Fruit fly (Drosophila melanogaster) whole organism, embryonic: ENCODE measurements around the gene Acp62F.
A peak's percentile ranks its signal among the peaks of the same experiment; 100 is the strongest.

Experiments used
- Ada2b ChIP-seq: fragments of 200-800 bp; sonication (Bioruptor generic); IDR thresholded peaks from 2 replicates; pipeline ENCODE4 v1.3.6; 2022; ENCODE audit warnings: missing biosample characterization, missing genetic modification characterization
- BtbVII ChIP-seq: fragments of 200-800 bp; sonication (Bioruptor generic); optimal IDR thresholded peaks from 3 replicates; lab custom pipeline; 2017; ENCODE audit warnings: missing biosample characterization, mild to moderate bottlenecking, missing genetic modification characterization
- CG10565 ChIP-seq: fragments of 200-800 bp; sonication (Bioruptor generic); optimal IDR thresholded peaks from 3 replicates; lab custom pipeline; 2016; ENCODE audit warnings: missing biosample characterization, mild to moderate bottlenecking, missing genetic modification characterization
- CG12104 ChIP-seq: fragments of 200-800 bp; sonication (Bioruptor generic); optimal IDR thresholded peaks from 3 replicates; lab custom pipeline; 2016; ENCODE audit warnings: missing biosample characterization, missing genetic modification characterization
- CG12942 ChIP-seq: fragments of 200-800 bp; sonication (Bioruptor generic); optimal IDR thresholded peaks from 3 replicates; lab custom pipeline; 2016; ENCODE audit warnings: missing biosample characterization, missing genetic modification characterization
- CG15269 ChIP-seq: fragments of 200-800 bp; sonication (Bioruptor generic); optimal IDR thresholded peaks from 2 replicates; lab custom pipeline; 2018; ENCODE audit warnings: missing biosample characterization, mild to moderate bottlenecking, missing genetic modification characterization, moderate library complexity
- CG17802 ChIP-seq: fragments of 200-800 bp; sonication (Bioruptor generic); optimal IDR thresholded peaks from 2 replicates; lab custom pipeline; 2018; ENCODE audit warnings: missing biosample characterization, mild to moderate bottlenecking, missing genetic modification characterization, moderate library complexity
- CG18011 ChIP-seq: fragments of 200-800 bp; sonication (Bioruptor generic); optimal IDR thresholded peaks from 2 replicates; lab custom pipeline; 2017; ENCODE audit warnings: missing biosample characterization, missing genetic modification characterization, mild to moderate bottlenecking, moderate library complexity, missing genotype
- CG2129 ChIP-seq: fragments of 200-800 bp; sonication (Bioruptor generic); IDR thresholded peaks from 2 replicates; pipeline ENCODE4 v1.3.6; 2022; ENCODE audit warnings: missing biosample characterization, missing genetic modification characterization; ENCODE audit not compliant: partially characterized antibody
- CG30403 ChIP-seq: fragments of 200-800 bp; sonication (Bioruptor generic); optimal IDR thresholded peaks from 3 replicates; lab custom pipeline; 2016; ENCODE audit warnings: missing biosample characterization, missing genetic modification characterization
- CG34376 ChIP-seq: fragments of 200-800 bp; sonication (Bioruptor generic); optimal IDR thresholded peaks from 2 replicates; lab custom pipeline; 2018; ENCODE audit warnings: missing biosample characterization, mild to moderate bottlenecking, missing genetic modification characterization
- CG3847 ChIP-seq: fragments of 200-800 bp; sonication (Bioruptor generic); IDR thresholded peaks from 2 replicates; pipeline ENCODE4 v1.3.6; 2022; ENCODE audit warnings: missing biosample characterization, missing genetic modification characterization
- CG43689 ChIP-seq: fragments of 200-800 bp; sonication (Bioruptor generic); IDR thresholded peaks from 2 replicates; pipeline ENCODE4 v1.3.6; 2022; ENCODE audit warnings: missing biosample characterization, missing genetic modification characterization
- CG6272 ChIP-seq: fragments of 200-800 bp; sonication (Bioruptor generic); IDR thresholded peaks from 2 replicates; pipeline ENCODE4 v1.3.6; 2022; ENCODE audit warnings: missing biosample characterization, missing genetic modification characterization
- CG6765 ChIP-seq: fragments of 200-800 bp; sonication (Bioruptor generic); optimal IDR thresholded peaks from 3 replicates; lab custom pipeline; 2017; ENCODE audit warnings: missing biosample characterization, mild to moderate bottlenecking, missing genetic modification characterization
- CG7556 ChIP-seq: fragments of 200-800 bp; sonication (Bioruptor generic); optimal IDR thresholded peaks from 2 replicates; lab custom pipeline; 2017; ENCODE audit warnings: missing biosample characterization, mild to moderate bottlenecking, missing genetic modification characterization
- CG7839 ChIP-seq: fragments of 200-800 bp; sonication (Bioruptor generic); optimal IDR thresholded peaks from 3 replicates; lab custom pipeline; 2018; ENCODE audit warnings: missing biosample characterization, mild to moderate bottlenecking, missing genetic modification characterization, moderate library complexity
- CG7963 ChIP-seq: fragments of 200-800 bp; sonication (Bioruptor generic); IDR thresholded peaks from 3 replicates; pipeline ENCODE4 v1.3.6; 2022; ENCODE audit warnings: missing biosample characterization, missing genetic modification characterization; ENCODE audit not compliant: partially characterized antibody
- CG7987 ChIP-seq: fragments of 200-800 bp; sonication (Bioruptor generic); optimal IDR thresholded peaks from 2 replicates; lab custom pipeline; 2018; ENCODE audit warnings: missing biosample characterization, mild to moderate bottlenecking, missing genetic modification characterization, moderate library complexity
- CG9727 ChIP-seq: fragments of 200-800 bp; sonication (Bioruptor generic); optimal IDR thresholded peaks from 3 replicates; lab custom pipeline; 2017; ENCODE audit warnings: missing biosample characterization, mild to moderate bottlenecking, missing genetic modification characterization
- Drgx ChIP-seq: fragments of 200-800 bp; sonication (Bioruptor generic); IDR thresholded peaks from 2 replicates; pipeline ENCODE4 v1.3.6; 2022; ENCODE audit warnings: missing biosample characterization, missing genetic modification characterization
- E2f1 ChIP-seq: fragments of 200-800 bp; sonication (Bioruptor generic); IDR thresholded peaks from 2 replicates; pipeline ENCODE4 v1.3.6; 2022; ENCODE audit warnings: missing biosample characterization, missing genetic modification characterization
- Hmx ChIP-seq: fragments of 200-800 bp; sonication (Bioruptor generic); optimal IDR thresholded peaks from 2 replicates; lab custom pipeline; 2016; ENCODE audit warnings: missing biosample characterization, missing genetic modification characterization
- Hr3 ChIP-seq: fragments of 200-800 bp; sonication (Bioruptor generic); optimal IDR thresholded peaks from 3 replicates; lab custom pipeline; 2016; ENCODE audit warnings: missing biosample characterization, missing genetic modification characterization
- Lpt ChIP-seq: fragments of >200 bp; optimal IDR thresholded peaks from 2 replicates; lab custom pipeline; 2018; ENCODE audit warnings: missing biosample characterization, missing genetic modification characterization
- MESR4 ChIP-seq: fragments of 200-800 bp; sonication (Bioruptor generic); optimal IDR thresholded peaks from 2 replicates; lab custom pipeline; 2018; ENCODE audit warnings: missing biosample characterization, mild to moderate bottlenecking, missing genetic modification characterization, moderate library complexity
- Max ChIP-seq: fragments of 200-800 bp; sonication (Bioruptor generic); optimal IDR thresholded peaks from 2 replicates; lab custom pipeline; 2016; ENCODE audit warnings: missing biosample characterization, mild to moderate bottlenecking, missing genetic modification characterization
- Nf-YC ChIP-seq: fragments of 200-800 bp; optimal IDR thresholded peaks from 3 replicates; lab custom pipeline; 2019; ENCODE audit warnings: missing biosample characterization, mild to moderate bottlenecking, missing genetic modification characterization, moderate library complexity
- Oli ChIP-seq: fragments of 200-800 bp; sonication (Bioruptor generic); optimal IDR thresholded peaks from 2 replicates; lab custom pipeline; 2018; ENCODE audit warnings: missing biosample characterization, mild to moderate bottlenecking, missing genetic modification characterization, moderate library complexity
- Rx ChIP-seq: fragments of 200-800 bp; sonication (Bioruptor generic); IDR thresholded peaks from 2 replicates; pipeline ENCODE4 v1.3.6; 2022; ENCODE audit warnings: missing biosample characterization, missing genetic modification characterization
- Side ChIP-seq: fragments of 200-800 bp; sonication (Bioruptor generic); optimal IDR thresholded peaks from 2 replicates; lab custom pipeline; 2016; ENCODE audit warnings: missing biosample characterization, missing genetic modification characterization
- Spps ChIP-seq: fragments of 200-800 bp; sonication (Bioruptor generic); optimal IDR thresholded peaks from 2 replicates; lab custom pipeline; 2018; ENCODE audit warnings: missing biosample characterization, mild to moderate bottlenecking, missing genetic modification characterization
- Usf ChIP-seq: fragments of 200-800 bp; sonication (Bioruptor generic); optimal IDR thresholded peaks from 2 replicates; lab custom pipeline; 2017; ENCODE audit warnings: missing genotype, missing biosample characterization, missing genetic modification characterization
- az2 ChIP-seq: fragments of 200-800 bp; sonication (Bioruptor generic); optimal IDR thresholded peaks from 3 replicates; lab custom pipeline; 2016; ENCODE audit warnings: missing biosample characterization, missing genetic modification characterization
- bab2 ChIP-seq: fragments of 200-800 bp; sonication (Bioruptor generic); optimal IDR thresholded peaks from 2 replicates; lab custom pipeline; 2016; ENCODE audit warnings: missing biosample characterization, missing genetic modification characterization
- cwo ChIP-seq: fragments of 200-800 bp; sonication (Bioruptor generic); optimal IDR thresholded peaks from 3 replicates; lab custom pipeline; 2017; ENCODE audit warnings: missing biosample characterization, missing genetic modification characterization, mild to moderate bottlenecking, moderate library complexity, missing genetic modification reagents
- dm ChIP-seq: fragments of 200-800 bp; sonication (Bioruptor generic); optimal IDR thresholded peaks from 3 replicates; lab custom pipeline; 2016; ENCODE audit warnings: missing biosample characterization, missing genetic modification characterization
- emc ChIP-seq: fragments of 200-800 bp; sonication (Bioruptor generic); optimal IDR thresholded peaks from 2 replicates; lab custom pipeline; 2016; ENCODE audit warnings: missing biosample characterization, missing genetic modification characterization
- fu2 ChIP-seq: fragments of 200-800 bp; sonication (Bioruptor generic); optimal IDR thresholded peaks from 2 replicates; lab custom pipeline; 2016; ENCODE audit warnings: missing biosample characterization, missing genetic modification characterization
- gce ChIP-seq: fragments of 200-800 bp; sonication (Bioruptor generic); IDR thresholded peaks from 3 replicates; pipeline ENCODE4 v1.3.6; 2022; ENCODE audit warnings: missing biosample characterization, missing genetic modification characterization
- gsb-n ChIP-seq: fragments of 200-800 bp; sonication (Bioruptor generic); optimal IDR thresholded peaks from 3 replicates; lab custom pipeline; 2018; ENCODE audit warnings: missing biosample characterization, mild to moderate bottlenecking, missing genetic modification characterization
- h ChIP-seq: fragments of >200 bp; optimal IDR thresholded peaks from 2 replicates; lab custom pipeline; 2017
- ind ChIP-seq: fragments of 200-800 bp; sonication (Bioruptor generic); optimal IDR thresholded peaks from 3 replicates; lab custom pipeline; 2016; ENCODE audit warnings: missing biosample characterization, missing genetic modification characterization
- klu ChIP-seq: fragments of 200-800 bp; sonication (Bioruptor generic); IDR thresholded peaks from 2 replicates; pipeline ENCODE4 v1.3.6; 2022; ENCODE audit warnings: missing biosample characterization, missing genetic modification characterization
- psq ChIP-seq: fragments of 200-800 bp; sonication (Bioruptor generic); optimal IDR thresholded peaks from 2 replicates; lab custom pipeline; 2017; ENCODE audit warnings: missing biosample characterization, missing genetic modification characterization
- row ChIP-seq: fragments of 200-800 bp; sonication (Bioruptor generic); IDR thresholded peaks from 3 replicates; pipeline ENCODE4 v1.3.6; 2022; ENCODE audit warnings: missing biosample characterization, missing genetic modification characterization
- sima ChIP-seq: fragments of 200-800 bp; sonication (Bioruptor generic); optimal IDR thresholded peaks from 2 replicates; lab custom pipeline; 2016; ENCODE audit warnings: missing biosample characterization, missing genetic modification characterization
- ssp ChIP-seq: fragments of 200-800 bp; sonication (Bioruptor generic); IDR thresholded peaks from 2 replicates; pipeline ENCODE4 v1.3.6; 2022; ENCODE audit warnings: missing biosample characterization, missing genetic modification characterization
- wdn ChIP-seq: fragments of 200-800 bp; sonication (Bioruptor generic); IDR thresholded peaks from 2 replicates; pipeline ENCODE4 v1.3.6; 2022; ENCODE audit warnings: missing biosample characterization, missing genetic modification characterization
- zen ChIP-seq: fragments of 200-800 bp; sonication (Bioruptor generic); optimal IDR thresholded peaks from 3 replicates; lab custom pipeline; 2018; ENCODE audit warnings: missing biosample characterization, mild to moderate bottlenecking, missing genetic modification characterization, moderate library complexity

Acp62F gene

DNA sequence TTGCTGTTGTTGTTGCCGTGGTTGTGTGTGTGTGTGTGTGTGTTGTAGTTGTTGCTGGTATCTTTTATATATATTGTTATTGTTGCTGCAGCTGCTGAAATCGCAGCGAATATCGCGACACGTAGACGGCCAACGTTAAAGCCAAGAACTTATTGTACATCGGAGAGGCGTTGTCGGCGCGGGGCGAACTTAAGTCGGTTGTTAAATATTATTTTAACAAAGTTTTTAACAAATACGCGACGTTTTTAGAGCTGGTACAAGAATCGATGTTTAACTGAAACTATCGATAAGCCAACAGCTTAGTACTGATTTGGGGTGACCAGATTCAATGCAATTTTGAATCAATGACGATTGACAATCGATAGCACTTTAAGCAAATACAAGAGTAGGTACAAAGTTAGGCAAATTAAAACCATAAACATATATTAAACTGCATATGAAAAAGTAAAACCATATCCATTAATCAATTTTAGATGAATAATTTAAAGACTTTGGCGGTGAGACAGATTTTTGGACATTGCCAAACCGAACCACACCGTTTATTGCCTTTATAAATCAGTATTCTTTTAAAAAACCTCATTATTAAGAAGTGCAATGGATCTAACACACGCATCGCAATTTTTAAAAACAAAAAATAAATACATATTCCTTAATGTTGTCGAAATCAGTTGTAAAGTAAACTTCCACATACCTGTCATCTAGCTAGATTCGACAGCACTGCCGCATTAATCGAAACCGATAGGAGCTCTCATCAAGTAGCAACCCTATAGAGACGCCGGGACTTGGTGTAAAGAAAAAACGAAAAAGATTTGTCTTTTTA is 26.9 kb downstream of the Acp62F start, which contains the start of the genes Mrtf and Non2:
TSS of gene Mrtf (minus strand) at position 268 of the 820 bp plus-strand sequence.
TSS of gene Non2 (plus strand) at position 731 of the 820 bp plus-strand sequence.
- no peak for TF ChIP-seq klu
- TF ChIP-seq CG7963 = peak; percentile 67
- TF ChIP-seq CG7839 (tag; lab: Kevin White, UChicago) = peak; percentile 62
- TF ChIP-seq CG12942 (GFP tag; lab: Kevin White, UChicago) = peak; percentile 40
- TF ChIP-seq CG6272 (GFP tag; lab: Robert Waterston, UW) = peak; percentile 10; the same call in 1 of the 2 replicates
- TF ChIP-seq ind = peak; percentile 68
- peak; percentile 40 for TF ChIP-seq dm
- TF ChIP-seq Nf-YC (tag; lab: Kevin White, UChicago) = peak; percentile 62
- peak; percentile 42 for TF ChIP-seq fu2 (GFP tag; lab: Kevin White, UChicago)
- TF ChIP-seq E2f1 (GFP tag; lab: Robert Waterston, UW) = 0 out of 2 replicates have a peak, but pooled peaks have one; percentile 10
- no peak for TF ChIP-seq CG43689
- TF ChIP-seq Spps (tag; lab: Kevin White, UChicago) = peak; percentile 1
- peak; percentile 26; the same call in 1 of the 2 replicates for TF ChIP-seq ssp (GFP tag; lab: Robert Waterston, UW)
- no peak for TF ChIP-seq Drgx (GFP tag; lab: Robert Waterston, UW)
- no peak for TF ChIP-seq Rx (GFP tag; lab: Robert Waterston, UW)
- no peak for TF ChIP-seq CG17802 (tag; lab: Kevin White, UChicago)
- peak; percentile 62; the same call in 1 of the 2 replicates for TF ChIP-seq wdn
- peak; percentile 4 for TF ChIP-seq sima (GFP tag; lab: Kevin White, UChicago)
- TF ChIP-seq BtbVII (GFP tag; lab: Kevin White, UChicago) = no peak
- peak; percentile 65 for TF ChIP-seq CG9727
- TF ChIP-seq psq (GFP tag; lab: Kevin White, UChicago) = no peak
- peak; percentile 16 for TF ChIP-seq cwo (GFP tag; lab: Kevin White, UChicago)
- TF ChIP-seq zen = peak; percentile 29
- peak; percentile 14 for TF ChIP-seq CG18011 (GFP tag; lab: Kevin White, UChicago)
- TF ChIP-seq Max (GFP tag; lab: Kevin White, UChicago) = peak; percentile 25
- TF ChIP-seq CG7556 (GFP tag; lab: Kevin White, UChicago) = peak; percentile 55
- peak; percentile 17 for TF ChIP-seq Oli
- peak; percentile 57; the same call in 1 of the 2 replicates for TF ChIP-seq CG3847 (GFP tag; lab: Robert Waterston, UW)
- TF ChIP-seq Ada2b (GFP tag; lab: Robert Waterston, UW) = peak; percentile 56
- TF ChIP-seq CG15269 (tag; lab: Kevin White, UChicago) = peak; percentile 49
- TF ChIP-seq Side (GFP tag; lab: Kevin White, UChicago) = peak; percentile 30
- no peak for TF ChIP-seq CG7987
- no peak for TF ChIP-seq Lpt (GFP tag; lab: Kevin White, UChicago)
- no peak for TF ChIP-seq gsb-n (tag; lab: Kevin White, UChicago)
- TF ChIP-seq row (GFP tag; lab: Robert Waterston, UW) = peak; percentile 78
- peak; percentile 47 for TF ChIP-seq MESR4
- TF ChIP-seq Usf (GFP tag; lab: Kevin White, UChicago) = peak; percentile 50
- no peak for TF ChIP-seq gce
- TF ChIP-seq CG2129 (GFP tag; lab: Robert Waterston, UW) = peak; percentile 36; the same call in 1 of the 2 replicates
- TF ChIP-seq Hmx = peak; percentile 33
- no peak for TF ChIP-seq h (lab: Kevin White, UChicago)
- peak; percentile 61 for TF ChIP-seq az2
- peak; percentile 52 for TF ChIP-seq CG12104 (GFP tag; lab: Kevin White, UChicago)
- peak; percentile 60 for TF ChIP-seq Hr3 (GFP tag; lab: Kevin White, UChicago)
- peak; percentile 69 for TF ChIP-seq bab2
- no peak for TF ChIP-seq CG6765
- TF ChIP-seq emc (GFP tag; lab: Kevin White, UChicago) = peak; percentile 35
- peak; percentile 4 for TF ChIP-seq CG34376 (GFP tag; lab: Kevin White, UChicago)
- TF ChIP-seq CG10565 = no peak
- TF ChIP-seq CG30403 (GFP tag; lab: Kevin White, UChicago) = peak; percentile 82
